Worm (Caenorhabditis elegans) whole organism, young adult: ENCODE data around the gene mab-21.

Experiments used
- B0035.1 ChIP-seq: sonication (generic microtip); optimal IDR thresholded peaks from 2 replicates; lab custom pipeline; 2016; ENCODE audit warnings: missing genetic modification characterization, mild to moderate bottlenecking, missing compliant biosample characterization, missing genotype, missing genetic modification reagents
- B0336.3 ChIP-seq: fragments of 200-800 bp; sonication (Bioruptor generic); IDR thresholded peaks from 2 replicates; pipeline ENCODE4 v1.3.6; 2022; ENCODE audit warnings: missing genetic modification characterization, missing compliant biosample characterization
- F49E8.2 ChIP-seq: sonication (generic microtip); optimal IDR thresholded peaks from 3 replicates; lab custom pipeline; 2017; ENCODE audit warnings: missing genetic modification characterization, mild to moderate bottlenecking, missing compliant biosample characterization, antibody characterized with exemption, moderate library complexity; ENCODE audit not compliant: insufficient read depth
- F57A8.1 ChIP-seq: fragments of 200-800 bp; sonication (Bioruptor generic); optimal IDR thresholded peaks from 2 replicates; lab custom pipeline; 2018; ENCODE audit warnings: mild to moderate bottlenecking, missing genetic modification characterization, moderate library complexity, missing compliant biosample characterization
- T07F8.4 ChIP-seq: sonication (generic microtip); optimal IDR thresholded peaks from 2 replicates; lab custom pipeline; 2016; ENCODE audit warnings: mild to moderate bottlenecking, missing genetic modification characterization, moderate library complexity, missing compliant biosample characterization
- T26A5.8 ChIP-seq: sonication (generic microtip); optimal IDR thresholded peaks from 2 replicates; lab custom pipeline; 2016; ENCODE audit warnings: missing genetic modification characterization, missing compliant biosample characterization
- Y53F4B.3 ChIP-seq: fragments of 200-800 bp; sonication (Bioruptor generic); IDR thresholded peaks from 2 replicates; pipeline ENCODE4 v1.3.6; 2022; ENCODE audit warnings: missing genetic modification reagents, missing genetic modification characterization, missing compliant biosample characterization
- Y67H2A.10 ChIP-seq: fragments of 200-800 bp; sonication (Bioruptor generic); conservative IDR thresholded peaks from 2 replicates; pipeline ENCODE4 v1.3.6; 2022; ENCODE audit warnings: missing genetic modification reagents, missing genetic modification characterization, missing compliant biosample characterization
- atf-7 ChIP-seq: sonication (generic microtip); optimal IDR thresholded peaks from 2 replicates; lab custom pipeline; 2017; ENCODE audit warnings: mild to moderate bottlenecking, missing genetic modification characterization, missing compliant biosample characterization
- attf-6 ChIP-seq: fragments of 200-800 bp; sonication (Bioruptor generic); IDR thresholded peaks from 2 replicates; pipeline ENCODE4 v1.3.6; 2022; ENCODE audit warnings: missing genetic modification reagents, missing genetic modification characterization, missing compliant biosample characterization
- bed-1 ChIP-seq: fragments of 200-800 bp; sonication (Bioruptor generic); IDR thresholded peaks from 2 replicates; pipeline ENCODE4 v1.3.6; 2022; ENCODE audit warnings: missing genetic modification reagents, missing genetic modification characterization, missing compliant biosample characterization
- cebp-1 ChIP-seq, 2 experiments: fragments of 200-800 bp in 1 of 2; sonication (Bioruptor generic) in 1 of 2; sonication (generic microtip) in 1 of 2; IDR thresholded peaks in 1 of 2; optimal IDR thresholded peaks in 1 of 2; 2 replicates each; pipeline versions ENCODE4 v1.3.6 to Lab custom; 2017 to 2022; ENCODE audit warnings: missing compliant biosample characterization in 2 of 2, missing genetic modification characterization in 2 of 2, mild to moderate bottlenecking in 1 of 2, missing genetic modification reagents in 1 of 2, moderate library complexity in 1 of 2
- cebp-2 ChIP-seq: fragments of 200-800 bp; sonication (Bioruptor generic); IDR thresholded peaks from 2 replicates; pipeline ENCODE4 v1.3.6; 2022; ENCODE audit warnings: missing genetic modification characterization, missing compliant biosample characterization
- ceh-40 ChIP-seq: fragments of 200-800 bp; sonication (Bioruptor generic); IDR thresholded peaks from 2 replicates; pipeline ENCODE4 v1.3.6; 2022; ENCODE audit warnings: missing genetic modification characterization, missing compliant biosample characterization
- chd-7 ChIP-seq: sonication (generic microtip); optimal IDR thresholded peaks from 2 replicates; lab custom pipeline; 2016; ENCODE audit warnings: mild to moderate bottlenecking, missing genetic modification characterization, moderate library complexity, missing compliant biosample characterization
- dpff-1 ChIP-seq: sonication (generic microtip); optimal IDR thresholded peaks from 2 replicates; lab custom pipeline; 2017; ENCODE audit warnings: mild to moderate bottlenecking, missing genetic modification characterization, missing compliant biosample characterization
- dpl-1 ChIP-seq: fragments of 150-350 bp; optimal IDR thresholded peaks from 2 replicates; lab custom pipeline; 2014; ENCODE audit warnings: missing biosample characterization, missing genetic modification reagents, missing genetic modification characterization
- efl-1 ChIP-seq: fragments of 150-350 bp; optimal IDR thresholded peaks from 2 replicates; lab custom pipeline; 2014; ENCODE audit warnings: missing biosample characterization, missing genetic modification reagents, missing genetic modification characterization
- egl-18 ChIP-seq: fragments of 200-800 bp; sonication (Bioruptor generic); IDR thresholded peaks from 2 replicates; pipeline ENCODE4 v1.3.6; 2022; ENCODE audit warnings: missing genetic modification reagents, missing genetic modification characterization, missing compliant biosample characterization
- egrh-3 ChIP-seq: fragments of 200-800 bp; sonication (Bioruptor generic); IDR thresholded peaks from 2 replicates; pipeline ENCODE4 v1.3.6; 2022; ENCODE audit warnings: missing genetic modification reagents, missing genetic modification characterization, missing compliant biosample characterization
- ets-4 ChIP-seq: fragments of 200-800 bp; sonication (Bioruptor generic); optimal IDR thresholded peaks from 2 replicates; lab custom pipeline; 2018; ENCODE audit warnings: mild to moderate bottlenecking, missing genetic modification characterization, missing compliant biosample characterization
- hlh-26 ChIP-seq: fragments of 200-800 bp; sonication (Bioruptor generic); conservative IDR thresholded peaks from 2 replicates; pipeline ENCODE4 v1.3.6; 2022; ENCODE audit warnings: missing genetic modification reagents, missing genetic modification characterization, missing compliant biosample characterization
- lin-54 ChIP-seq: fragments of 200-800 bp; sonication (Bioruptor generic); optimal IDR thresholded peaks from 2 replicates; lab custom pipeline; 2018; ENCODE audit warnings: mild to moderate bottlenecking, missing genetic modification characterization, missing compliant biosample characterization
- lsl-1 ChIP-seq: fragments of 200-800 bp; sonication (Bioruptor generic); optimal IDR thresholded peaks from 2 replicates; lab custom pipeline; 2018; ENCODE audit warnings: mild to moderate bottlenecking, missing genetic modification characterization, moderate library complexity, missing compliant biosample characterization
- madf-10 ChIP-seq: sonication (generic microtip); optimal IDR thresholded peaks from 2 replicates; lab custom pipeline; 2016; ENCODE audit warnings: mild to moderate bottlenecking, missing genetic modification characterization, missing compliant biosample characterization
- madf-6 ChIP-seq: fragments of 200-800 bp; sonication (Bioruptor generic); IDR thresholded peaks from 2 replicates; pipeline ENCODE4 v1.3.6; 2022; ENCODE audit warnings: missing genetic modification reagents, missing genetic modification characterization, missing compliant biosample characterization
- madf-8 ChIP-seq: fragments of 200-800 bp; sonication (Bioruptor generic); conservative IDR thresholded peaks from 2 replicates; pipeline ENCODE4 v1.3.6; 2022; ENCODE audit warnings: missing genetic modification reagents, missing genetic modification characterization, missing compliant biosample characterization
- mcd-1 ChIP-seq: fragments of 200-800 bp; sonication (Bioruptor generic); IDR thresholded peaks from 2 replicates; pipeline ENCODE4 v1.3.6; 2022; ENCODE audit warnings: missing genetic modification reagents, missing genetic modification characterization, missing compliant biosample characterization
- mes-4 ChIP-seq: sonication (generic microtip); optimal IDR thresholded peaks from 2 replicates; lab custom pipeline; 2016; ENCODE audit warnings: missing genotype, missing genetic modification characterization, missing compliant biosample characterization
- mxl-1 ChIP-seq: sonication (generic microtip); optimal IDR thresholded peaks from 2 replicates; lab custom pipeline; 2016; ENCODE audit warnings: missing genetic modification characterization, missing compliant biosample characterization
- nfya-1 ChIP-seq: sonication (generic microtip); optimal IDR thresholded peaks from 2 replicates; lab custom pipeline; 2017; ENCODE audit warnings: antibody characterized with exemption, missing compliant biosample characterization, missing genetic modification characterization, borderline replicate concordance; ENCODE audit not compliant: insufficient read depth
- nfya-2 ChIP-seq: fragments of 200-800 bp; sonication (Bioruptor generic); IDR thresholded peaks from 2 replicates; pipeline ENCODE4 v1.3.6; 2022; ENCODE audit warnings: missing genetic modification reagents, missing genetic modification characterization, missing compliant biosample characterization
- nhr-120 ChIP-seq: fragments of 200-800 bp; sonication (Bioruptor generic); IDR thresholded peaks from 2 replicates; pipeline ENCODE4 v1.3.6; 2022; ENCODE audit warnings: missing genetic modification characterization, missing compliant biosample characterization
- nhr-179 ChIP-seq: sonication (generic microtip); optimal IDR thresholded peaks from 2 replicates; lab custom pipeline; 2016; ENCODE audit warnings: mild to moderate bottlenecking, missing genetic modification characterization, missing compliant biosample characterization
- nhr-80 ChIP-seq: sonication (generic microtip); optimal IDR thresholded peaks from 2 replicates; lab custom pipeline; 2016; ENCODE audit warnings: missing genetic modification characterization, missing compliant biosample characterization
- pbrm-1 ChIP-seq: fragments of 200-800 bp; sonication (Bioruptor generic); IDR thresholded peaks from 2 replicates; pipeline ENCODE4 v1.3.6; 2022; ENCODE audit warnings: missing genetic modification reagents, missing genetic modification characterization, missing compliant biosample characterization
- repo-1 ChIP-seq: sonication (generic microtip); optimal IDR thresholded peaks from 2 replicates; lab custom pipeline; 2017; ENCODE audit warnings: mild to moderate bottlenecking, missing genetic modification characterization, missing compliant biosample characterization
- snpc-1.1 ChIP-seq: sonication (generic microtip); optimal IDR thresholded peaks from 2 replicates; lab custom pipeline; 2017; ENCODE audit warnings: missing genetic modification characterization, mild to moderate bottlenecking, missing compliant biosample characterization, antibody characterized with exemption, moderate library complexity, missing genotype, missing genetic modification reagents; ENCODE audit not compliant: insufficient read depth
- snpc-1.3 ChIP-seq: sonication (generic microtip); optimal IDR thresholded peaks from 2 replicates; lab custom pipeline; 2017; ENCODE audit warnings: missing genetic modification characterization, mild to moderate bottlenecking, missing compliant biosample characterization, antibody characterized with exemption, moderate library complexity, missing genotype, missing genetic modification reagents; ENCODE audit not compliant: insufficient read depth
- snpc-4 ChIP-seq, 5 experiments: fragments of 150-350 bp in 1 of 5; sonication (generic microtip) in 4 of 5; optimal IDR thresholded peaks; 2 replicates each; lab custom pipeline; 2014 to 2018; ENCODE audit warnings: missing genetic modification characterization in 5 of 5, missing biosample characterization in 3 of 5, antibody characterized with exemption in 2 of 5, mild to moderate bottlenecking in 2 of 5, missing compliant biosample characterization in 2 of 5, missing genotype in 2 of 5, moderate library complexity in 2 of 5, missing genetic modification reagents in 1 of 5
- sptf-2 ChIP-seq: fragments of 200-800 bp; sonication (Bioruptor generic); optimal IDR thresholded peaks from 2 replicates; lab custom pipeline; 2018; ENCODE audit warnings: mild to moderate bottlenecking, missing genetic modification characterization, missing compliant biosample characterization
- tbx-9 ChIP-seq: sonication (generic microtip); optimal IDR thresholded peaks from 2 replicates; lab custom pipeline; 2016; ENCODE audit warnings: borderline replicate concordance, missing genetic modification characterization, inconsistent platforms, missing compliant biosample characterization
- unc-62 ChIP-seq: fragments of 150-350 bp; optimal IDR thresholded peaks from 2 replicates; lab custom pipeline; 2014; ENCODE audit warnings: missing biosample characterization, missing genetic modification reagents, missing genetic modification characterization
- ztf-18 ChIP-seq: sonication (generic microtip); optimal IDR thresholded peaks from 2 replicates; lab custom pipeline; 2016; ENCODE audit warnings: missing genotype, mild to moderate bottlenecking, missing genetic modification characterization, missing compliant biosample characterization
- ztf-22 ChIP-seq: fragments of 200-800 bp; sonication (Bioruptor generic); optimal IDR thresholded peaks from 2 replicates; lab custom pipeline; 2018; ENCODE audit warnings: mild to moderate bottlenecking, missing genetic modification characterization, moderate library complexity, missing compliant biosample characterization
- ztf-25 ChIP-seq: fragments of 200-800 bp; sonication (Bioruptor generic); IDR thresholded peaks from 2 replicates; pipeline ENCODE4 v1.3.6; 2022; ENCODE audit warnings: missing genetic modification reagents, missing genetic modification characterization, missing compliant biosample characterization
- ztf-26 ChIP-seq: sonication (generic microtip); optimal IDR thresholded peaks from 2 replicates; lab custom pipeline; 2017; ENCODE audit warnings: missing genetic modification characterization, missing compliant biosample characterization
- ztf-3 ChIP-seq: fragments of 200-800 bp; sonication (Bioruptor generic); optimal IDR thresholded peaks from 2 replicates; lab custom pipeline; 2018; ENCODE audit warnings: mild to moderate bottlenecking, missing genetic modification characterization, missing compliant biosample characterization

mab-21 gene

DNA sequence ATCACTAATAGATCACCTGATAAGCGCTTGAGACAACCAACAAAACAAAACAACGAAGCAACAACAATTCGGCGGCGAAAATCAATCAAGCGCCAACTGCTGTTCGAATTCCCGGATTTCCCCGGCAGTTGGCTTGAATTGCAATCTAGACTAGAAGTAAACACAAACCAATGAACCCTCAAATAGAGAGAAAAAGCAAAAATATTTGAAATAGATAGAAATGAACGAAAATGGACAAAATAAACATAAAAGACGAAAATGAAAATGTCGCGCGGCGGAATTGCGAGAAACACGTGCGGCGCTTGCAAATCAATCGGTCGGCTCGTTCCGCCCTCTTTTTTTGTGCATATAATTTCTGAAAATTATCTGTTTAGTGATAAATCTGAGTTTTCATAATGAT lies 32.1 kb upstream of the mab-21 start, which contains the start of gene idhg-1 (continued):
- TF ChIP-seq repo-1: no peak
- TF ChIP-seq cebp-1 (GFP tag; IDR thresholded peaks at IDR 0.05; lab: Robert Waterston, UW): no peak
- peak; percentile 71 for TF ChIP-seq cebp-1 (tag; optimal IDR thresholded peaks at IDR 0.05; lab: Kevin White, UChicago)
- peak; percentile 59 for TF ChIP-seq nhr-80 (tag; lab: Kevin White, UChicago)
- no peak for TF ChIP-seq bed-1
- peak; percentile 65 for TF ChIP-seq pbrm-1 (GFP tag; lab: Robert Waterston, UW)
- no peak for TF ChIP-seq nfya-1 (tag; lab: Kevin White, UChicago)
- TF ChIP-seq mcd-1 (GFP tag; lab: Robert Waterston, UW): peak; percentile 46; the same call in 1 of the 2 replicates
- no peak for TF ChIP-seq ztf-22 (GFP tag; lab: Kevin White, UChicago)
- TF ChIP-seq snpc-1.3 (tag; lab: Kevin White, UChicago): peak; percentile 50
- peak; percentile 74 for TF ChIP-seq madf-6 (GFP tag; lab: Robert Waterston, UW)
- no peak for TF ChIP-seq cebp-2 (GFP tag; lab: Robert Waterston, UW)
- no peak for TF ChIP-seq attf-6 (GFP tag; lab: Robert Waterston, UW)
- no peak for TF ChIP-seq T07F8.4 (tag; lab: Kevin White, UChicago)
- no peak; the same call in 1 of the 2 replicates for TF ChIP-seq B0336.3 (GFP tag; lab: Robert Waterston, UW)
- no peak for TF ChIP-seq unc-62 (GFP tag; lab: Kevin White, UChicago)
- no peak for TF ChIP-seq sptf-2 (GFP tag; lab: Kevin White, UChicago)
- no peak for TF ChIP-seq nfya-2
- TF ChIP-seq ztf-26 (tag; lab: Kevin White, UChicago): no peak
- TF ChIP-seq B0035.1 (tag; lab: Kevin White, UChicago): peak; percentile 5
- TF ChIP-seq efl-1 (GFP tag; lab: Kevin White, UChicago): peak; percentile 7
- no peak for TF ChIP-seq ceh-40 (GFP tag; lab: Robert Waterston, UW)
- TF ChIP-seq snpc-1.1 (tag; lab: Kevin White, UChicago): no peak
- peak; percentile 42 for TF ChIP-seq lsl-1
- no peak for TF ChIP-seq madf-8 (GFP tag; lab: Robert Waterston, UW)
- no peak for TF ChIP-seq nhr-120 (GFP tag; lab: Robert Waterston, UW)
- TF ChIP-seq F57A8.1 (GFP tag; lab: Kevin White, UChicago): no peak
- TF ChIP-seq ztf-18: peak; percentile 51
- no peak for TF ChIP-seq mxl-1 (tag; lab: Kevin White, UChicago)
- TF ChIP-seq Y67H2A.10: no peak
- no peak for TF ChIP-seq ztf-25 (GFP tag; lab: Robert Waterston, UW)
- TF ChIP-seq tbx-9 (tag; lab: Kevin White, UChicago): no peak
- no peak for TF ChIP-seq hlh-26 (GFP tag; lab: Robert Waterston, UW)
- TF ChIP-seq egl-18 (GFP tag; lab: Robert Waterston, UW): no peak
- no peak for TF ChIP-seq T26A5.8
- no peak for TF ChIP-seq ztf-3
- no peak for TF ChIP-seq ets-4 (GFP tag; lab: Kevin White, UChicago)
- TF ChIP-seq dpl-1 (GFP tag; lab: Kevin White, UChicago): no peak
- TF ChIP-seq Y53F4B.3 (GFP tag; lab: Robert Waterston, UW): no peak
- no peak for TF ChIP-seq snpc-4 (GFP tag; optimal IDR thresholded peaks at IDR 0.05; lab: Kevin White, UChicago)
- TF ChIP-seq snpc-4 (tag; optimal IDR thresholded peaks at IDR 0.05; lab: Kevin White, UChicago): peak in 3 of 4 experiments; percentile 8 to 63 (median 12)
- no peak for TF ChIP-seq dpff-1 (tag; lab: Kevin White, UChicago)
- TF ChIP-seq chd-7 (tag; lab: Kevin White, UChicago): no peak
- no peak for TF ChIP-seq nhr-179 (tag; lab: Kevin White, UChicago)
- TF ChIP-seq lin-54 (GFP tag; lab: Kevin White, UChicago): peak; percentile 55
- TF ChIP-seq F49E8.2 (tag; lab: Kevin White, UChicago): no peak
- peak; percentile 53 for TF ChIP-seq madf-10
- TF ChIP-seq atf-7 (tag; lab: Kevin White, UChicago): no peak
- no peak for TF ChIP-seq mes-4
- TF ChIP-seq egrh-3 (GFP tag; lab: Robert Waterston, UW): no peak
